Fruit fly (Drosophila melanogaster) whole organism, embryonic: ENCODE results near the gene CG11449.
A peak's percentile ranks its signal among the peaks of the same experiment; 100 is the strongest.

Experiments
- CG10366 ChIP-seq: fragments of 200-800 bp; sonication (Bioruptor generic); IDR thresholded peaks from 2 replicates; pipeline ENCODE4 v1.3.6; 2022; ENCODE audit warnings: missing biosample characterization, missing genetic modification characterization
- CG10959 ChIP-seq: fragments of 200-800 bp; sonication (Bioruptor generic); IDR thresholded peaks from 2 replicates; pipeline ENCODE4 v1.3.6; 2022; ENCODE audit warnings: missing biosample characterization, missing genetic modification characterization
- CG11085 ChIP-seq: fragments of 200-800 bp; sonication (Bioruptor generic); IDR thresholded peaks from 2 replicates; pipeline ENCODE4 v1.3.6; 2022; ENCODE audit warnings: missing biosample characterization, missing genetic modification characterization
- CG1233 ChIP-seq: fragments of 200-800 bp; sonication (Bioruptor generic); optimal IDR thresholded peaks from 4 replicates; lab custom pipeline; 2018; ENCODE audit warnings: missing biosample characterization, mild to moderate bottlenecking, missing genetic modification characterization
- CG13123 ChIP-seq: fragments of 200-800 bp; sonication (Bioruptor generic); optimal IDR thresholded peaks from 2 replicates; lab custom pipeline; 2016; ENCODE audit warnings: missing biosample characterization, missing genetic modification characterization
- CG15011 ChIP-seq: fragments of 200-800 bp; sonication (Bioruptor generic); optimal IDR thresholded peaks from 3 replicates; lab custom pipeline; 2018; ENCODE audit warnings: missing biosample characterization, mild to moderate bottlenecking, missing genetic modification characterization
- CG1529 ChIP-seq: fragments of 200-800 bp; sonication (Bioruptor generic); optimal IDR thresholded peaks from 3 replicates; lab custom pipeline; 2018; ENCODE audit warnings: missing biosample characterization, missing genetic modification characterization
- CG15479 ChIP-seq: fragments of 200-800 bp; sonication (Bioruptor generic); optimal IDR thresholded peaks from 3 replicates; lab custom pipeline; 2019; ENCODE audit warnings: missing biosample characterization, mild to moderate bottlenecking, missing genetic modification characterization, moderate library complexity
- CG17359 ChIP-seq: fragments of 200-800 bp; sonication (Bioruptor generic); optimal IDR thresholded peaks from 3 replicates; lab custom pipeline; 2018; ENCODE audit warnings: missing biosample characterization, mild to moderate bottlenecking, missing genetic modification characterization, moderate library complexity
- CG1792 ChIP-seq: fragments of 200-800 bp; sonication (Bioruptor generic); optimal IDR thresholded peaks from 2 replicates; lab custom pipeline; 2016; ENCODE audit warnings: missing biosample characterization, missing genetic modification characterization
- CG2129 ChIP-seq: fragments of 200-800 bp; sonication (Bioruptor generic); IDR thresholded peaks from 2 replicates; pipeline ENCODE4 v1.3.6; 2022; ENCODE audit warnings: missing biosample characterization, missing genetic modification characterization; ENCODE audit not compliant: partially characterized antibody
- CG2889 ChIP-seq: fragments of 200-800 bp; sonication (Bioruptor generic); IDR thresholded peaks from 3 replicates; pipeline ENCODE4 v1.3.6; 2022; ENCODE audit warnings: missing biosample characterization, missing genetic modification characterization
- CG31224 ChIP-seq: fragments of 200-800 bp; sonication (Bioruptor generic); IDR thresholded peaks from 2 replicates; pipeline ENCODE4 v1.3.6; 2022; ENCODE audit warnings: missing biosample characterization, missing genetic modification characterization
- CG32532 ChIP-seq: fragments of 200-800 bp; sonication (Bioruptor generic); IDR thresholded peaks from 2 replicates; pipeline ENCODE4 v1.3.6; 2022; ENCODE audit warnings: missing biosample characterization, missing genetic modification characterization
- CG3838 ChIP-seq: fragments of 200-800 bp; sonication (Bioruptor generic); optimal IDR thresholded peaks from 3 replicates; lab custom pipeline; 2016; ENCODE audit warnings: missing biosample characterization, missing genetic modification characterization
- CG4404 ChIP-seq: fragments of 200-800 bp; sonication (Bioruptor generic); IDR thresholded peaks from 2 replicates; pipeline ENCODE4 v1.3.6; 2022; ENCODE audit warnings: missing biosample characterization, missing genetic modification characterization
- CG5180 ChIP-seq: fragments of 200-800 bp; sonication (Bioruptor generic); optimal IDR thresholded peaks from 3 replicates; lab custom pipeline; 2017; ENCODE audit warnings: missing biosample characterization, missing genetic modification characterization, mild to moderate bottlenecking, moderate library complexity, missing genetic modification reagents
- CG7839 ChIP-seq: fragments of 200-800 bp; sonication (Bioruptor generic); optimal IDR thresholded peaks from 3 replicates; lab custom pipeline; 2018; ENCODE audit warnings: missing biosample characterization, mild to moderate bottlenecking, missing genetic modification characterization, moderate library complexity
- CG7987 ChIP-seq: fragments of 200-800 bp; sonication (Bioruptor generic); optimal IDR thresholded peaks from 2 replicates; lab custom pipeline; 2018; ENCODE audit warnings: missing biosample characterization, mild to moderate bottlenecking, missing genetic modification characterization, moderate library complexity
- CG8359 ChIP-seq: fragments of 200-800 bp; sonication (Bioruptor generic); optimal IDR thresholded peaks from 2 replicates; lab custom pipeline; 2017; ENCODE audit warnings: missing biosample characterization, mild to moderate bottlenecking, missing genetic modification characterization, borderline replicate concordance
- D19B ChIP-seq: fragments of 200-800 bp; sonication (Bioruptor generic); optimal IDR thresholded peaks from 2 replicates; lab custom pipeline; 2017; ENCODE audit warnings: missing biosample characterization, mild to moderate bottlenecking, missing genetic modification characterization
- Dbx ChIP-seq: fragments of 200-800 bp; sonication (Bioruptor generic); IDR thresholded peaks from 3 replicates; pipeline ENCODE4 v1.3.6; 2022; ENCODE audit warnings: missing biosample characterization, missing genetic modification characterization
- Dref ChIP-seq: fragments of 200-800 bp; sonication (Bioruptor generic); IDR thresholded peaks from 2 replicates; pipeline ENCODE4 v1.3.6; 2022; ENCODE audit warnings: missing biosample characterization, missing genetic modification characterization
- Gug ChIP-seq: fragments of 200-800 bp; sonication (Bioruptor generic); IDR thresholded peaks from 4 replicates; pipeline ENCODE4 v1.3.6; 2022; ENCODE audit warnings: missing biosample characterization, missing genetic modification characterization
- H15 ChIP-seq: fragments of 200-800 bp; sonication (Bioruptor generic); IDR thresholded peaks from 3 replicates; pipeline ENCODE4 v1.3.6; 2022; ENCODE audit warnings: missing biosample characterization, missing genetic modification characterization
- H2.0 ChIP-seq: fragments of 200-800 bp; sonication (Bioruptor generic); IDR thresholded peaks from 2 replicates; pipeline ENCODE4 v1.3.6; 2022; ENCODE audit warnings: missing biosample characterization, missing genetic modification characterization
- HLH54F ChIP-seq: fragments of 200-800 bp; sonication (Bioruptor generic); optimal IDR thresholded peaks from 3 replicates; lab custom pipeline; 2016; ENCODE audit warnings: missing biosample characterization, missing genetic modification characterization
- Hmx ChIP-seq: fragments of 200-800 bp; sonication (Bioruptor generic); optimal IDR thresholded peaks from 2 replicates; lab custom pipeline; 2016; ENCODE audit warnings: missing biosample characterization, missing genetic modification characterization
- MESR4 ChIP-seq: fragments of 200-800 bp; sonication (Bioruptor generic); optimal IDR thresholded peaks from 2 replicates; lab custom pipeline; 2018; ENCODE audit warnings: missing biosample characterization, mild to moderate bottlenecking, missing genetic modification characterization, moderate library complexity
- NK7.1 ChIP-seq: fragments of 200-800 bp; sonication (Bioruptor generic); optimal IDR thresholded peaks from 3 replicates; lab custom pipeline; 2016; ENCODE audit warnings: missing biosample characterization, missing genetic modification characterization
- Oli ChIP-seq: fragments of 200-800 bp; sonication (Bioruptor generic); optimal IDR thresholded peaks from 2 replicates; lab custom pipeline; 2018; ENCODE audit warnings: missing biosample characterization, mild to moderate bottlenecking, missing genetic modification characterization, moderate library complexity
- Opbp ChIP-seq: fragments of 200-800 bp; sonication (Bioruptor generic); IDR thresholded peaks from 3 replicates; pipeline ENCODE4 v1.3.6; 2022; ENCODE audit warnings: missing biosample characterization, missing genetic modification characterization; ENCODE audit not compliant: partially characterized antibody
- Sry-δ ChIP-seq: fragments of 200-800 bp; sonication (Bioruptor generic); optimal IDR thresholded peaks from 2 replicates; lab custom pipeline; 2016; ENCODE audit warnings: missing biosample characterization, missing genetic modification characterization
- Ssrp ChIP-seq: fragments of 200-800 bp; sonication (Bioruptor generic); optimal IDR thresholded peaks from 2 replicates; lab custom pipeline; 2018; ENCODE audit warnings: missing biosample characterization, mild to moderate bottlenecking, missing genetic modification characterization, moderate library complexity
- Trl ChIP-seq, 3 experiments: fragments of >200 bp in 2 of 3; fragments of 200-800 bp in 1 of 3; sonication (Bioruptor generic) in 1 of 3; optimal IDR thresholded peaks; 2 replicates in 1 of 3; 3 replicates in 2 of 3; lab custom pipeline; 2016 to 2017; ENCODE audit warnings: missing biosample characterization in 1 of 3, missing genetic modification characterization in 1 of 3
- caup ChIP-seq: fragments of 200-800 bp; sonication (Bioruptor generic); optimal IDR thresholded peaks from 3 replicates; lab custom pipeline; 2017; ENCODE audit warnings: missing biosample characterization, mild to moderate bottlenecking, missing genetic modification characterization, moderate library complexity; ENCODE audit not compliant: severe bottlenecking
- cwo ChIP-seq: fragments of 200-800 bp; sonication (Bioruptor generic); optimal IDR thresholded peaks from 3 replicates; lab custom pipeline; 2017; ENCODE audit warnings: missing biosample characterization, missing genetic modification characterization, mild to moderate bottlenecking, moderate library complexity, missing genetic modification reagents
- dmrt99B ChIP-seq: fragments of 200-800 bp; sonication (Bioruptor generic); optimal IDR thresholded peaks from 2 replicates; lab custom pipeline; 2018; ENCODE audit warnings: missing biosample characterization, mild to moderate bottlenecking, missing genetic modification characterization, moderate library complexity
- ems ChIP-seq: fragments of 200-800 bp; sonication (Bioruptor generic); optimal IDR thresholded peaks from 3 replicates; lab custom pipeline; 2016; ENCODE audit warnings: missing biosample characterization, missing genetic modification characterization
- esg ChIP-seq: fragments of 200-800 bp; sonication (Bioruptor generic); conservative IDR thresholded peaks from 2 replicates; pipeline ENCODE4 v1.3.6; 2022; ENCODE audit warnings: missing biosample characterization, missing genetic modification characterization
- exex ChIP-seq: fragments of 200-800 bp; sonication (Bioruptor generic); optimal IDR thresholded peaks from 4 replicates; lab custom pipeline; 2018; ENCODE audit warnings: missing biosample characterization, mild to moderate bottlenecking, missing genetic modification characterization, moderate library complexity
- eyg ChIP-seq: fragments of 200-800 bp; sonication (Bioruptor generic); optimal IDR thresholded peaks from 3 replicates; lab custom pipeline; 2016; ENCODE audit warnings: missing biosample characterization, missing genetic modification characterization
- ftz-f1 ChIP-seq: fragments of 200-800 bp; sonication (Bioruptor generic); optimal IDR thresholded peaks from 2 replicates; lab custom pipeline; 2016; ENCODE audit warnings: missing biosample characterization, missing genetic modification characterization
- gsb ChIP-seq: fragments of 200-800 bp; sonication (Bioruptor generic); IDR thresholded peaks from 2 replicates; pipeline ENCODE4 v1.3.6; 2022; ENCODE audit warnings: missing biosample characterization, missing genetic modification characterization
- kay ChIP-seq: fragments of 200-800 bp; sonication (Bioruptor generic); optimal IDR thresholded peaks from 2 replicates; lab custom pipeline; 2016; ENCODE audit warnings: missing biosample characterization, missing genetic modification characterization
- nom ChIP-seq: fragments of 200-800 bp; sonication (Bioruptor generic); optimal IDR thresholded peaks from 2 replicates; lab custom pipeline; 2017; ENCODE audit warnings: missing biosample characterization, missing genetic modification characterization, mild to moderate bottlenecking, moderate library complexity, missing genetic modification reagents
- onecut ChIP-seq: fragments of 200-800 bp; sonication (Bioruptor generic); IDR thresholded peaks from 2 replicates; pipeline ENCODE4 v1.3.6; 2022; ENCODE audit warnings: missing biosample characterization, missing genetic modification characterization
- pum ChIP-seq: fragments of 200-800 bp; sonication (Bioruptor generic); optimal IDR thresholded peaks from 2 replicates; lab custom pipeline; 2016; ENCODE audit warnings: missing biosample characterization, missing genetic modification characterization
- repo ChIP-seq: fragments of 200-800 bp; sonication (Bioruptor generic); optimal IDR thresholded peaks from 2 replicates; lab custom pipeline; 2016; ENCODE audit warnings: missing biosample characterization, missing genetic modification characterization

Gene CG11449

DNA sequence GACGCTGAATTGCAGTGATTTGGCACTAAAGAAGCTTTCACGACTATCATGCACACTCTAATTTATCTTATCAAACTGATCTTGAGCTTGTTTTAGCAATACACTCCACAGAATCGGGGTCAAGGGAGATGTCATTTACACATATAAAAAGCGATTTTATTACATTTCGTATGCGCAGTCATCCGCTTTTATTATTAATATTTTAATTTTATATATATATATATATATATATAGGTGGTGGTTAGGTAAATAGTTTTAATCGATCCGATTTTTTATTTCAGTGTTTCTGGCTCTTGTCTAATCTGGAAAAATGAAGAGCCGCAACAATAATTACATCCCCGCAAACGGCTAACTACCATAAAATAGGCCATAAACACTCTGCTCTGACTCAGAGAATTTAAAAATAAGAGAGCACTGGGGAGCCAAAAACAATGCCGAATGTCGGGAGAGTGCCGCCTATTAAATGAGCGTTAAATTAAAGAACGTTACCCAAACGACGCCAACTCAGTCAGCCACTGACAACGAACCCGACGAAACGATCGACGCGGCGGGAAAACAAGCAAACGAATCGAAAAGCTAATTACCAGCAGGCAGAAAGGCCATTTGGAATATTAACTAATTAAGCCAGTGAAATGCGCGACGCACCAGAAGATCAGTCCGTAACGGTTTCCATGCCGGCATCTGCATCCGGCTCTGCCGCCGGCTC is 17.6 kb downstream of the CG11449 start (continued):
- peak; percentile 59 for TF ChIP-seq dmrt99B (tag; lab: Kevin White, UChicago)
- TF ChIP-seq CG3838 (GFP tag; lab: Kevin White, UChicago): no peak
- no peak for TF ChIP-seq kay (GFP tag; lab: Kevin White, UChicago)
- TF ChIP-seq CG17359 (tag; lab: Kevin White, UChicago): no peak
- no peak for TF ChIP-seq CG1792
- 0 out of 2 replicates have a peak, but pooled peaks have one; percentile 18 for TF ChIP-seq esg (GFP tag; lab: Robert Waterston, UW)
- TF ChIP-seq caup: peak; percentile 78
- TF ChIP-seq gsb (GFP tag; lab: Robert Waterston, UW): no peak
- TF ChIP-seq CG2889 (GFP tag; lab: Robert Waterston, UW): no peak
- TF ChIP-seq Oli (tag; lab: Kevin White, UChicago): peak; percentile 45
- no peak for TF ChIP-seq CG11085
- no peak for TF ChIP-seq MESR4 (GFP tag; lab: Kevin White, UChicago)
- no peak for TF ChIP-seq eyg (GFP tag; lab: Kevin White, UChicago)
- no peak for TF ChIP-seq ftz-f1 (GFP tag; lab: Kevin White, UChicago)
- peak; percentile 26 to 58 for TF ChIP-seq Trl (optimal IDR thresholded peaks at IDR 0.05; lab: Kevin White, UChicago)
- TF ChIP-seq Trl (GFP tag; optimal IDR thresholded peaks at IDR 0.05; lab: Kevin White, UChicago): no peak
- no peak for TF ChIP-seq repo (GFP tag; lab: Kevin White, UChicago)
- TF ChIP-seq pum (GFP tag; lab: Kevin White, UChicago): no peak
- no peak for TF ChIP-seq onecut
- no peak for TF ChIP-seq H15
- no peak for TF ChIP-seq Opbp (GFP tag; lab: Robert Waterston, UW)
- peak; percentile 92 for TF ChIP-seq exex (tag; lab: Kevin White, UChicago)
- TF ChIP-seq cwo (GFP tag; lab: Kevin White, UChicago): peak; percentile 73
- TF ChIP-seq H2.0: peak; percentile 51
- peak; percentile 74 for TF ChIP-seq CG7839
- TF ChIP-seq nom (GFP tag; lab: Kevin White, UChicago): no peak
- TF ChIP-seq HLH54F (GFP tag; lab: Kevin White, UChicago): no peak
- 0 out of 2 replicates have a peak, but pooled peaks have one; percentile 28 for TF ChIP-seq CG31224 (GFP tag; lab: Robert Waterston, UW)
- TF ChIP-seq CG7987 (GFP tag; lab: Kevin White, UChicago): no peak
- no peak for TF ChIP-seq Hmx (GFP tag; lab: Kevin White, UChicago)
- TF ChIP-seq Dbx (GFP tag; lab: Robert Waterston, UW): peak; percentile 31; the same call in 1 of the 3 replicates
- no peak for TF ChIP-seq CG13123 (GFP tag; lab: Kevin White, UChicago)
- no peak for TF ChIP-seq Sry-δ (GFP tag; lab: Kevin White, UChicago)
- no peak; the same call in 3 of the 4 replicates for TF ChIP-seq Gug (GFP tag; lab: Robert Waterston, UW)
- peak; percentile 17 for TF ChIP-seq Ssrp (tag; lab: Kevin White, UChicago)
- no peak for TF ChIP-seq CG4404 (GFP tag; lab: Robert Waterston, UW)
- no peak for TF ChIP-seq NK7.1 (GFP tag; lab: Kevin White, UChicago)
- TF ChIP-seq CG15479 (GFP tag; lab: Kevin White, UChicago): no peak
- TF ChIP-seq CG1529 (GFP tag; lab: Kevin White, UChicago): no peak
- TF ChIP-seq CG8359: peak; percentile 6
- TF ChIP-seq CG15011 (GFP tag; lab: Kevin White, UChicago): peak; percentile 5
- no peak for TF ChIP-seq ems (GFP tag; lab: Kevin White, UChicago)
- TF ChIP-seq D19B: peak; percentile 52
- peak; percentile 57 for TF ChIP-seq CG10366 (GFP tag; lab: Robert Waterston, UW)
- peak; percentile 50 for TF ChIP-seq CG1233 (GFP tag; lab: Kevin White, UChicago)
- TF ChIP-seq CG5180 (GFP tag; lab: Kevin White, UChicago): no peak
- no peak for TF ChIP-seq CG10959 (GFP tag; lab: Robert Waterston, UW)
- peak; percentile 66 for TF ChIP-seq CG32532 (GFP tag; lab: Robert Waterston, UW)
- no peak for TF ChIP-seq CG2129 (GFP tag; lab: Robert Waterston, UW)
- TF ChIP-seq Dref (GFP tag; lab: Robert Waterston, UW): no peak
